Fruit fly (Drosophila melanogaster) whole organism, pupa: Measurements from ENCODE around the gene CG11089.

Experiments
- CG9948 ChIP-seq: fragments of 200-800 bp; sonication (Bioruptor generic); optimal IDR thresholded peaks from 2 replicates; lab custom pipeline; 2018; ENCODE audit warnings: missing biosample characterization, mild to moderate bottlenecking, missing genetic modification characterization, moderate library complexity
- EcR ChIP-seq: fragments of 200-800 bp; sonication (Bioruptor generic); optimal IDR thresholded peaks from 3 replicates; lab custom pipeline; 2019; ENCODE audit warnings: missing biosample characterization, missing genetic modification characterization, mild to moderate bottlenecking, moderate library complexity, missing genetic modification reagents
- gl ChIP-seq: fragments of 200-800 bp; sonication (Bioruptor generic); optimal IDR thresholded peaks from 2 replicates; lab custom pipeline; 2018; ENCODE audit warnings: missing biosample characterization, mild to moderate bottlenecking, missing genetic modification characterization

dm6 chr3R:24828234-24828633 is 48.6 kb upstream of the CG11089 start, which contains the start of gene RabX4:
- TF ChIP-seq EcR (GFP tag; lab: Kevin White, UChicago), result no peak
- no peak for TF ChIP-seq CG9948 (tag; lab: Kevin White, UChicago)
- no peak for TF ChIP-seq gl (tag; lab: Kevin White, UChicago)
